Fruit fly (Drosophila melanogaster): ENCODE measurements around the gene Jon66Cii.

Jon66Cii gene

dm6 chr3L:8437583-8437982 is 44.1 kb upstream of the Jon66Cii start:
- TF ChIP-seq CG6792 (GFP tag; optimal IDR thresholded peaks at IDR 0.05) = no peak
- no peak for TF ChIP-seq eg (GFP tag; IDR thresholded peaks at IDR 0.05)
- no peak for TF ChIP-seq CG4318 (GFP tag; optimal IDR thresholded peaks at IDR 0.05)
- TF ChIP-seq svp (GFP tag) = no peak
- TF ChIP-seq CG34406 (GFP tag; optimal IDR thresholded peaks at IDR 0.05) = no peak
- no peak for TF ChIP-seq OdsH (GFP tag; optimal IDR thresholded peaks at IDR 0.05)
- no peak for TF ChIP-seq CG8632 (GFP tag; optimal IDR thresholded peaks at IDR 0.05)
- TF ChIP-seq Blimp-1 (GFP tag; optimal IDR thresholded peaks at IDR 0.05) = no peak
- no peak for TF ChIP-seq Gug (GFP tag; IDR thresholded peaks at IDR 0.05)
- TF ChIP-seq fkh (GFP tag; optimal IDR thresholded peaks at IDR 0.05) = no peak
- no peak for TF ChIP-seq CG3032 (tag; optimal IDR thresholded peaks at IDR 0.05)
- TF ChIP-seq Eip75B (GFP tag; optimal IDR thresholded peaks at IDR 0.05) = no peak
- no peak for TF ChIP-seq CG10669 (GFP tag; optimal IDR thresholded peaks at IDR 0.05)
- TF ChIP-seq topi (GFP tag; optimal IDR thresholded peaks at IDR 0.05) = no peak
- TF ChIP-seq acj6 (GFP tag; optimal IDR thresholded peaks at IDR 0.05) = no peak
- TF ChIP-seq CG10631 (GFP tag; optimal IDR thresholded peaks at IDR 0.05) = no peak
- TF ChIP-seq fd85E (GFP tag; optimal IDR thresholded peaks at IDR 0.05) = no peak
- no peak for TF ChIP-seq dsx (GFP tag; optimal IDR thresholded peaks at IDR 0.05; ENCODE audit: poor library complexity, severe bottlenecking)

- peak; percentile 17 for TF ChIP-seq esn (GFP tag; optimal IDR thresholded peaks at IDR 0.05)
- TF ChIP-seq eg (GFP tag; IDR thresholded peaks at IDR 0.05) = no peak
- TF ChIP-seq CG6792 (GFP tag; optimal IDR thresholded peaks at IDR 0.05) = no peak
- peak; percentile 66 for TF ChIP-seq Eip78C (GFP tag)
- no peak for TF ChIP-seq CG6276 (GFP tag; optimal IDR thresholded peaks at IDR 0.05)
- TF ChIP-seq CG3919 (GFP tag; optimal IDR thresholded peaks at IDR 0.05) = no peak
- TF ChIP-seq fkh (GFP tag; optimal IDR thresholded peaks at IDR 0.05) = no peak
- TF ChIP-seq CG11902 (GFP tag; optimal IDR thresholded peaks at IDR 0.05) = no peak
- no peak for TF ChIP-seq fd59A (GFP tag; optimal IDR thresholded peaks at IDR 0.05)
- TF ChIP-seq CG8319 (GFP tag; optimal IDR thresholded peaks at IDR 0.05) = no peak
- no peak for TF ChIP-seq achi (GFP tag; optimal IDR thresholded peaks at IDR 0.05)
- peak; percentile 60 for TF ChIP-seq CG6854 (GFP tag; optimal IDR thresholded peaks at IDR 0.05)
- no peak for TF ChIP-seq Sox15 (GFP tag; optimal IDR thresholded peaks at IDR 0.05)
- no peak for TF ChIP-seq acj6 (GFP tag; optimal IDR thresholded peaks at IDR 0.05)
- TF ChIP-seq net (GFP tag; optimal IDR thresholded peaks at IDR 0.05) = no peak
- peak; percentile 24 for TF ChIP-seq CG3032 (tag; optimal IDR thresholded peaks at IDR 0.05)
- TF ChIP-seq Hr39 (GFP tag; optimal IDR thresholded peaks at IDR 0.05) = no peak
- TF ChIP-seq Sox14 (GFP tag; optimal IDR thresholded peaks at IDR 0.05) = peak; percentile 22
These were observed 31.4 kb upstream of the Jon66Cii start, which contains the start of gene Cbl for dm6 chr3L:8424831-8425336. Gene Cbl (plus strand): TSS chr3L:8424954.

dm6 chr3L:8423156-8423555 is 29.7 kb upstream of the Jon66Cii start:
- peak; percentile 90 for TF ChIP-seq CG32006 (GFP tag; optimal IDR thresholded peaks at IDR 0.05)
- TF ChIP-seq CG10669 (GFP tag; optimal IDR thresholded peaks at IDR 0.05) = no peak
- TF ChIP-seq CG31627 (GFP tag; optimal IDR thresholded peaks at IDR 0.05) = no peak
- TF ChIP-seq fkh (GFP tag; optimal IDR thresholded peaks at IDR 0.05) = no peak
- no peak for TF ChIP-seq CG6163 (GFP tag; IDR thresholded peaks at IDR 0.05)
- TF ChIP-seq Met (GFP tag; optimal IDR thresholded peaks at IDR 0.05) = no peak
- TF ChIP-seq Lpt (GFP tag; optimal IDR thresholded peaks at IDR 0.05) = no peak
- no peak for TF ChIP-seq Blimp-1 (GFP tag; optimal IDR thresholded peaks at IDR 0.05)
- no peak for TF ChIP-seq fd59A (GFP tag; optimal IDR thresholded peaks at IDR 0.05)
- no peak for TF ChIP-seq CG6808 (GFP tag; optimal IDR thresholded peaks at IDR 0.05)
- peak; percentile 23 for TF ChIP-seq CG3919 (GFP tag; optimal IDR thresholded peaks at IDR 0.05)
- TF ChIP-seq svp (GFP tag) = no peak
- no peak for TF ChIP-seq CG7368 (GFP tag; optimal IDR thresholded peaks at IDR 0.05)
- TF ChIP-seq CG6854 (GFP tag; optimal IDR thresholded peaks at IDR 0.05) = no peak
- TF ChIP-seq CG8632 (GFP tag; optimal IDR thresholded peaks at IDR 0.05) = peak; percentile 2
- no peak for TF ChIP-seq Ets21C (GFP tag; optimal IDR thresholded peaks at IDR 0.05)
- peak; percentile 65 for TF ChIP-seq Hr4 (GFP tag; optimal IDR thresholded peaks at IDR 0.05)
- no peak for TF ChIP-seq Smox (GFP tag; optimal IDR thresholded peaks at IDR 0.05)
- no peak for TF ChIP-seq CG11294 (GFP tag; IDR thresholded peaks at IDR 0.05)
- TF ChIP-seq CG6276 (GFP tag; optimal IDR thresholded peaks at IDR 0.05) = no peak
- TF ChIP-seq CG16779 (tag; optimal IDR thresholded peaks at IDR 0.05) = no peak
- TF ChIP-seq CG11902 (GFP tag; optimal IDR thresholded peaks at IDR 0.05) = no peak
- peak; percentile 25 for TF ChIP-seq CG34406 (GFP tag; optimal IDR thresholded peaks at IDR 0.05)
- TF ChIP-seq CG8119 (GFP tag; IDR thresholded peaks at IDR 0.05) = 0 out of 3 replicates have a peak, but pooled peaks have one; percentile 22
- no peak for TF ChIP-seq CG8319 (GFP tag; optimal IDR thresholded peaks at IDR 0.05)
- no peak for TF ChIP-seq esn (GFP tag; optimal IDR thresholded peaks at IDR 0.05)
- no peak for TF ChIP-seq Sox102F (GFP tag; optimal IDR thresholded peaks at IDR 0.05)
- no peak for TF ChIP-seq Sox14 (GFP tag; optimal IDR thresholded peaks at IDR 0.05)
- TF ChIP-seq lz (GFP tag; optimal IDR thresholded peaks at IDR 0.05) = no peak
- no peak for TF ChIP-seq Eip93F (GFP tag; optimal IDR thresholded peaks at IDR 0.05)
